Worm (Caenorhabditis elegans) whole organism, midembryonic: Measurements from ENCODE around the gene ttr-20.

Source experiments
- T22C8.4 ChIP-seq: fragments of 200-800 bp; sonication (Bioruptor generic); IDR thresholded peaks from 2 replicates; pipeline ENCODE4 v1.3.6; 2022; ENCODE audit warnings: missing genetic modification characterization, missing compliant biosample characterization
- cog-1 ChIP-seq: sonication (generic microtip); optimal IDR thresholded peaks from 2 replicates; lab custom pipeline; 2016; ENCODE audit warnings: missing genetic modification characterization, missing compliant biosample characterization
- flt-1 ChIP-seq: fragments of 200-800 bp; sonication (Bioruptor generic); IDR thresholded peaks from 2 replicates; pipeline ENCODE4 v1.3.6; 2022; ENCODE audit warnings: missing genetic modification characterization, missing compliant biosample characterization
- klf-2 ChIP-seq: fragments of 200-800 bp; sonication (Bioruptor generic); conservative IDR thresholded peaks from 2 replicates; pipeline ENCODE4 v1.3.6; 2022; ENCODE audit warnings: missing genetic modification reagents, missing genetic modification characterization, missing compliant biosample characterization
- med-1 ChIP-seq: sonication (generic microtip); optimal IDR thresholded peaks from 2 replicates; lab custom pipeline; 2017; ENCODE audit warnings: missing genetic modification characterization, mild to moderate bottlenecking, missing compliant biosample characterization, antibody characterized with exemption, missing genetic modification reagents; ENCODE audit not compliant: insufficient read depth
- ref-1 ChIP-seq: fragments of 200-800 bp; sonication (Bioruptor generic); conservative IDR thresholded peaks from 2 replicates; pipeline ENCODE4 v1.3.6; 2022; ENCODE audit warnings: missing genetic modification reagents, missing genetic modification characterization, missing compliant biosample characterization
- tab-1 ChIP-seq: fragments of 200-800 bp; sonication (Bioruptor generic); IDR thresholded peaks from 2 replicates; pipeline ENCODE4 v1.3.6; 2022; ENCODE audit warnings: missing genetic modification characterization, missing compliant biosample characterization
- ztf-23 ChIP-seq: fragments of 200-800 bp; sonication (Bioruptor generic); IDR thresholded peaks from 2 replicates; pipeline ENCODE4 v1.3.6; 2022; ENCODE audit warnings: missing genetic modification reagents, missing genetic modification characterization, missing compliant biosample characterization
- ztf-29 ChIP-seq: fragments of 200-800 bp; sonication (Bioruptor generic); IDR thresholded peaks from 2 replicates; pipeline ENCODE4 v1.3.6; 2022; ENCODE audit warnings: missing genetic modification reagents, missing genetic modification characterization, missing compliant biosample characterization

ttr-20 gene

ce11 chrIV:4219983-4220382 is 26.6 kb upstream of the ttr-20 start, which contains the start of gene F30B5.11:
Gene F30B5.11, minus strand, starts transcription at chrIV:4220083.
- TF ChIP-seq ref-1 (GFP tag; lab: Robert Waterston, UW) (no peak), ztf-29 (GFP tag; lab: Robert Waterston, UW) (no peak), med-1 (GFP tag; lab: Kevin White, UChicago) (no peak), ztf-23 (GFP tag; lab: Robert Waterston, UW) (no peak), tab-1 (GFP tag; lab: Robert Waterston, UW) (no peak), cog-1 (tag; lab: Kevin White, UChicago) (no peak), flt-1 (GFP tag; lab: Robert Waterston, UW) (no peak), T22C8.4 (GFP tag; lab: Robert Waterston, UW) (no peak), klf-2 (GFP tag; lab: Robert Waterston, UW) (no peak)

DNA sequence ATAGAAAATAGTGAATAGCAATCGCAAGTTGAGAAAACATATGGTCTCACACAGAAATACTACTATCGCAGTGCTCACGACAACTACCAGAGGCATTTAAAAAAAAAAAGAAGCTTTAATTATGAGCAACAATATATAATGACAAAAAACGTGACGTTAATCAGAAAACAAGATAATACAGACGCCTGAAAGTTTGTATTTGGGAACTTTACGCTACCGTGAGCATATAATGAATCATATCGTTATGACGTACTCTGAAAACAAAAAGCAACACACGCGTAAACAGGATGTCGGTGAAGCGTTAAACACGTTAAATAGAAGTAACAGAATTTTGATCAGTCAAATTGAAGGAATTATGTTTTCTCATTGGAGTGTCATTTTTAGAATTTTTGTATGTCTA is 20.7 kb upstream of the ttr-20 start, which contains the start of gene srbc-71:
TSS of gene srbc-71 (minus strand) at position 101 of the 400 bp plus-strand sequence.
- TF ChIP-seq klf-2 (GFP tag; lab: Robert Waterston, UW) (no peak), ztf-29 (GFP tag; lab: Robert Waterston, UW) (no peak), ref-1 (GFP tag; lab: Robert Waterston, UW) (no peak), cog-1 (tag; lab: Kevin White, UChicago) (no peak), flt-1 (GFP tag; lab: Robert Waterston, UW) (no peak), med-1 (GFP tag; lab: Kevin White, UChicago) (no peak), ztf-23 (GFP tag; lab: Robert Waterston, UW) (no peak), T22C8.4 (GFP tag; lab: Robert Waterston, UW) (no peak), tab-1 (GFP tag; lab: Robert Waterston, UW) (no peak)

DNA sequence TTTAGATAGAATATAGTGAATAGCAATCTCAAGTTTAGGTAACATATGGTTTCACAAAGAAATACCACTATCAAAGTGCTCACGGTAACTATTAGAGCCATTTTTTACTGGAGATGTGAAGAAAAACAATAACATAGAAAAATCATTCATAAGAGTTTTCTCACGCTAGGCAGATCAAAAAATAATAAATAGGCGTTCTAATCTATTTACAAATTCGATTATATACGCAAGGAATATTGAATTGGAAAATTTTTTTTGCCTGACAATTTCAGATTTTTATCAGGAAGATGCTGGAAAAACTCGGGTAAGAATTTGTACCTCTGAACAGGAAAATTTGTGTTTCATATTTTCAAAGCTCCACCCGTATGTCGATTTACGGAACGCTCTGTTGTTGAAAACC is 18.7 kb upstream of the ttr-20 start, which contains the start of gene srbc-70:
TSS of gene srbc-70 (minus strand) at position 101 of the 400 bp plus-strand sequence.
- no peak for TF ChIP-seq flt-1 (GFP tag; lab: Robert Waterston, UW)
- TF ChIP-seq ztf-23 (GFP tag; lab: Robert Waterston, UW): no peak
- TF ChIP-seq T22C8.4 (GFP tag; lab: Robert Waterston, UW): no peak
- no peak for TF ChIP-seq cog-1 (tag; lab: Kevin White, UChicago)
- no peak for TF ChIP-seq ztf-29 (GFP tag; lab: Robert Waterston, UW)
- no peak for TF ChIP-seq ref-1 (GFP tag; lab: Robert Waterston, UW)
- TF ChIP-seq klf-2 (GFP tag; lab: Robert Waterston, UW): no peak
- TF ChIP-seq tab-1 (GFP tag; lab: Robert Waterston, UW): no peak
- TF ChIP-seq med-1 (GFP tag; lab: Kevin White, UChicago): no peak

DNA sequence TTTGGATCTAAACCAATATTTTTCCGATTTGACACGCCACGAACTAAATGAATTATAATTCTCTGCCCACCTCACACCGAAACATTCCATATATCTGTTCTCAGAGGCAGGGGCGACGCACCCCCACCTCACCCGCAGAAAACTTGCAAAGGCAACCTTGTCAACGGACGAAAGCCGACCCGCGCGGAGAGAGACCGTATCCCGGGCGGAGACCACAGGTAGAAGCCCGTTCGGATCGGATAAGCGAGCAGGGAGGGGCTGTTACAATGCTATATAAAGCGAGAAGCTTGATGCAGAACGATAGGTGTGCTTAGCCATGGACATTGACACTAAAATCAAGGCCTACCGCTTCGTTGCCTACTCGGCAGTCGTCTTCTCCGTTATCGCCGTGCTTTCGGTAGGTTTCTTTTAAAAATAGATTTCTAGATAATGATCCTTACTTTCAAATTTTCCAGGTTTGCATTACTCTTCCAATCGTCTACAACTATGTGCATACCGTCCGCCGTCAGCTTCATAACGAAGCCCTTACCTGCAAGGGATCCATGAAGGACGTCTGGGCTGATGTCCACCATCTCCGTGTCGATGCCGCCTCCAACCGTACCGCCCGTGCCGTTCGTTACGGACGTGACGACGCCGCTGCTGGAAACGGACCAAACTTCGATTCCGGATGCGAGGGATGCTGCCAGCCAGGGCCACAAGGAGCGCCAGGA is 11.1 kb upstream of the ttr-20 start, which contains the start of the genes zipt-2.2 and dpy-13:
TSS of gene zipt-2.2 (minus strand) at position 51 of the 710 bp plus-strand sequence.
TSS of gene dpy-13 (plus strand) at position 300 of the 710 bp plus-strand sequence.
- TF ChIP-seq klf-2 (GFP tag; lab: Robert Waterston, UW) (no peak), ztf-23 (GFP tag; lab: Robert Waterston, UW) (no peak), ztf-29 (GFP tag; lab: Robert Waterston, UW) (no peak), cog-1 (tag; lab: Kevin White, UChicago) (no peak), ref-1 (GFP tag; lab: Robert Waterston, UW) (no peak), T22C8.4 (GFP tag; lab: Robert Waterston, UW) (no peak), med-1 (GFP tag; lab: Kevin White, UChicago) (no peak), tab-1 (GFP tag; lab: Robert Waterston, UW) (no peak), flt-1 (GFP tag; lab: Robert Waterston, UW) (no peak)

- no peak for TF ChIP-seq cog-1 (tag; lab: Kevin White, UChicago)
- TF ChIP-seq flt-1 (GFP tag; lab: Robert Waterston, UW): no peak
- TF ChIP-seq tab-1 (GFP tag; lab: Robert Waterston, UW): no peak
- no peak for TF ChIP-seq klf-2 (GFP tag; lab: Robert Waterston, UW)
- no peak for TF ChIP-seq ztf-23 (GFP tag; lab: Robert Waterston, UW)
- TF ChIP-seq ref-1 (GFP tag; lab: Robert Waterston, UW): no peak
- TF ChIP-seq ztf-29 (GFP tag; lab: Robert Waterston, UW): no peak
- no peak for TF ChIP-seq T22C8.4 (GFP tag; lab: Robert Waterston, UW)
- TF ChIP-seq med-1 (GFP tag; lab: Kevin White, UChicago): no peak
These were observed 10.6 kb upstream of the ttr-20 start for ce11 chrIV:4236025-4236407.

DNA sequence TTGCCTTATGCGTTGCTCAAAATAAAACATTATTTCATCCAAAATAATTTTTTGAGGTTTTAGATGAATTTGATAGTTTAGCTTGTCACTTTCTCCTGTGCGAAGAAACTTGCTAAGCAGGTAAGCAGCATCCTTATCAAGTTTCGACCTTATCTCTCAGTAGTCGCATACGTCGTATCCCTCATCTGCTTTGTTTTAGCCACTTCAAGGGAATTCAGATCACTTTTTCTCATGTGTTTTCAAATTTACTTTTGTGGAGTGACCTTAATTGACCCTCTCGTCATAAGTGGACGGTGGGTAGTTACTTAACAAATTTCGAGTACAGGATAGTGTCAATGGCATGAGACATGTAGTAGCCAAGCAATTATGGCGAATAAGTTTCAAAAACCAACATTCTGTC is 9.9 kb upstream of the ttr-20 start:
- TF ChIP-seq flt-1 (GFP tag; lab: Robert Waterston, UW): no peak
- TF ChIP-seq tab-1 (GFP tag; lab: Robert Waterston, UW): no peak
- TF ChIP-seq ztf-23 (GFP tag; lab: Robert Waterston, UW): no peak
- no peak for TF ChIP-seq cog-1 (tag; lab: Kevin White, UChicago)
- TF ChIP-seq T22C8.4 (GFP tag; lab: Robert Waterston, UW): no peak
- TF ChIP-seq klf-2 (GFP tag; lab: Robert Waterston, UW): no peak
- no peak for TF ChIP-seq med-1 (GFP tag; lab: Kevin White, UChicago)
- TF ChIP-seq ref-1 (GFP tag; lab: Robert Waterston, UW): no peak
- no peak for TF ChIP-seq ztf-29 (GFP tag; lab: Robert Waterston, UW)

DNA sequence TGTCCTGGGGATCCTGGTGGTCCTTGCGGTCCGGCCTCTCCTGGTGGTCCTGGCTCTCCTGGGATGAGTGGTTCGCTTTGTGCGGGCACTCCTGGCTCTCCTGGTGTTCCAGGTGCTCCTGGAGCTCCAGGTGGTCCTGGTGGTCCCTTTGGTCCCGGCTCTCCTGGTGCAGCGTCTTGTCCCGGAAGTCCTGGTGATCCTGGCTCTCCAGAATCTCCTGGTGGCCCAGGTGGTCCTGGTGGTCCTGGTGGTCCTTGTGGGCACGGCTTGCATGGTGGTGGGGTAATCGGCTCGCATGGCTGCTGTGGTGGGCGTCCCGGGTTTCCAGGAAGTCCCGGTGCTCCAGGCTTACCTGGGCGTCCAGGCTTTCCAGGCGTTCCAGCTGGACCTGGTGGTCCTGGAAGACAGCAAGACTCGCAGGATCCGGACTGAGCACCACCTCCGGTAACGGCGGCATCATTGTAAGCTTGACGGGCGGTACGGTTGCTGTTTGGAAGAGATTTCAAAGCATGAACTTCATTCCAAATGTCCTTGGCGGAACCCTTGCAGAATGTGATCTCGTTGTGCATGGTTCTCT is 2.7 kb upstream of the ttr-20 start:
- TF ChIP-seq med-1 (GFP tag; lab: Kevin White, UChicago): no peak
- TF ChIP-seq cog-1 (tag; lab: Kevin White, UChicago): no peak
- TF ChIP-seq klf-2 (GFP tag; lab: Robert Waterston, UW): no peak
- no peak for TF ChIP-seq tab-1 (GFP tag; lab: Robert Waterston, UW)
- no peak for TF ChIP-seq ref-1 (GFP tag; lab: Robert Waterston, UW)
- TF ChIP-seq flt-1 (GFP tag; lab: Robert Waterston, UW): peak; percentile 5; the same call in 1 of the 2 replicates
- no peak for TF ChIP-seq ztf-23 (GFP tag; lab: Robert Waterston, UW)
- no peak for TF ChIP-seq ztf-29 (GFP tag; lab: Robert Waterston, UW)
- TF ChIP-seq T22C8.4 (GFP tag; lab: Robert Waterston, UW): no peak

DNA sequence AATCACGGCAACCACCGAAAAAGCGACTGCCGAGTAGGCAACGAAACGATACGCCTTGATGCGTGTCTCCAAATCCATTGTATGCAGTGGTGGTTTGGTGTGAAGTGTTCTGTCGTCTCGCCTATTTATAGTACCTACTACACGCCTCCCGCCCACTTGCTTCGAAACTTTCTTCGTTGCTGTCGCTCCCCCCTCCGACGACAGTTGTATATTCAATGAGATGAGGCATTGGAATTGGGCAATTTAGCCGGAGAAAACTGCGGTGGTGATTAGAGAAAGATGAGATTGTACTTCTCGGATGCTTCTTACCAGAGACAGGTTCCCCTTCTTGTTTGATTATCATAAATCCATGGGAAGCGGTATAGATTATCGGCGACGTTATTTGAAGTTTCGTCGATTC is 2.1 kb upstream of the ttr-20 start, which contains the start of gene col-34:
TSS of gene col-34 (minus strand) at position 101 of the 400 bp plus-strand sequence.
- TF ChIP-seq klf-2 (GFP tag; lab: Robert Waterston, UW): no peak
- TF ChIP-seq med-1 (GFP tag; lab: Kevin White, UChicago): no peak
- TF ChIP-seq T22C8.4 (GFP tag; lab: Robert Waterston, UW): no peak
- TF ChIP-seq ztf-23 (GFP tag; lab: Robert Waterston, UW): no peak
- no peak for TF ChIP-seq cog-1 (tag; lab: Kevin White, UChicago)
- TF ChIP-seq ztf-29 (GFP tag; lab: Robert Waterston, UW): no peak
- no peak for TF ChIP-seq ref-1 (GFP tag; lab: Robert Waterston, UW)
- TF ChIP-seq flt-1 (GFP tag; lab: Robert Waterston, UW): no peak
- TF ChIP-seq tab-1 (GFP tag; lab: Robert Waterston, UW): no peak
